Worm (Caenorhabditis elegans) whole organism, early embryonic: ENCODE results near the gene ubq-2.

Source experiments
- F13C5.2 ChIP-seq: sonication (generic microtip); optimal IDR thresholded peaks from 2 replicates; lab custom pipeline; 2017; ENCODE audit warnings: mild to moderate bottlenecking, missing genetic modification characterization, inconsistent platforms, missing compliant biosample characterization
- aly-1 ChIP-seq: sonication (generic microtip); optimal IDR thresholded peaks from 2 replicates; lab custom pipeline; 2016; ENCODE audit warnings: missing genetic modification characterization, missing compliant biosample characterization
- ama-1 ChIP-seq: fragments of 150-350 bp; optimal IDR thresholded peaks from 2 replicates; lab custom pipeline; 2014
- sea-1 ChIP-seq: fragments of 200-800 bp; sonication (Bioruptor generic); conservative IDR thresholded peaks from 2 replicates; pipeline ENCODE4 v1.3.6; 2022; ENCODE audit warnings: missing genetic modification characterization, missing compliant biosample characterization
- tra-4 ChIP-seq: sonication (generic microtip); optimal IDR thresholded peaks from 2 replicates; lab custom pipeline; 2017; ENCODE audit warnings: missing genetic modification characterization, missing compliant biosample characterization

ce11 chrIII:13015754-13016317 is 37.5 kb upstream of the ubq-2 start:
- TF ChIP-seq aly-1 (tag; lab: Kevin White, UChicago): no peak
- TF ChIP-seq F13C5.2 (tag; lab: Kevin White, UChicago): no peak
- TF ChIP-seq sea-1 (GFP tag; lab: Robert Waterston, UW): no peak
- no peak for TF ChIP-seq ama-1 (lab: Kevin White, UChicago)
- TF ChIP-seq tra-4 (tag; lab: Kevin White, UChicago): no peak
